Worm (Caenorhabditis elegans): ENCODE measurements around the gene lpr-5.

ce11 chrX:11016100-11016499, 45.8 kb upstream of the lpr-5 start, which contains the start of gene egl-15:
- TF ChIP-seq unc-39 (tag; optimal IDR thresholded peaks at IDR 0.05) (no peak), elt-3 (tag; optimal IDR thresholded peaks at IDR 0.05) (no peak), nhr-76 (tag; optimal IDR thresholded peaks at IDR 0.05) (no peak), ama-1 (optimal IDR thresholded peaks at IDR 0.05) (no peak), unc-62 (GFP tag; optimal IDR thresholded peaks at IDR 0.05) (no peak), R02D3.7 (tag; optimal IDR thresholded peaks at IDR 0.05) (no peak), pha-4 (tag; optimal IDR thresholded peaks at IDR 0.05) (no peak), ceh-82 (tag; optimal IDR thresholded peaks at IDR 0.05) (no peak), nhr-25 (tag; optimal IDR thresholded peaks at IDR 0.05) (no peak), snpc-4 (tag; optimal IDR thresholded peaks at IDR 0.05) (no peak), jun-1 (tag; optimal IDR thresholded peaks at IDR 0.05) (no peak), egl-27 (tag; optimal IDR thresholded peaks at IDR 0.05) (no peak), nhr-12 (tag; optimal IDR thresholded peaks at IDR 0.05) (no peak), egl-5 (tag; optimal IDR thresholded peaks at IDR 0.05) (no peak)
